Fruit fly (Drosophila melanogaster): Measurements from ENCODE around the gene Fim.

dm6 chrX:17294979-17295378 lies 6.8 kb downstream of the Fim start:
- TF ChIP-seq CG42726 (GFP tag; IDR thresholded peaks at IDR 0.05; ENCODE audit: partially characterized antibody): no peak
- no peak for TF ChIP-seq gsb-n (tag; optimal IDR thresholded peaks at IDR 0.05)
- no peak for TF ChIP-seq onecut (GFP tag; IDR thresholded peaks at IDR 0.05)
- TF ChIP-seq CG15269 (tag; optimal IDR thresholded peaks at IDR 0.05): no peak
- TF ChIP-seq H15 (GFP tag; IDR thresholded peaks at IDR 0.05): no peak
- no peak for TF ChIP-seq sr (GFP tag; IDR thresholded peaks at IDR 0.05)
- no peak for TF ChIP-seq CG32767 (GFP tag; IDR thresholded peaks at IDR 0.05)
- TF ChIP-seq lab (GFP tag; optimal IDR thresholded peaks at IDR 0.05): peak; percentile 4
- no peak for TF ChIP-seq NfI (GFP tag; optimal IDR thresholded peaks at IDR 0.05)
- TF ChIP-seq fu2 (GFP tag; optimal IDR thresholded peaks at IDR 0.05): no peak
- TF ChIP-seq insv (GFP tag; optimal IDR thresholded peaks at IDR 0.05): no peak
- no peak for TF ChIP-seq gcm2 (GFP tag; optimal IDR thresholded peaks at IDR 0.05)
- TF ChIP-seq row (GFP tag; IDR thresholded peaks at IDR 0.05): peak; percentile 39; the same call in 2 of the 3 replicates

Data from whole organism, embryonic.